Worm (Caenorhabditis elegans) whole organism, midembryonic: Measurements from ENCODE around the gene tomm-7.

Source experiments
- T22C8.4 ChIP-seq: fragments of 200-800 bp; sonication (Bioruptor generic); IDR thresholded peaks from 2 replicates; pipeline ENCODE4 v1.3.6; 2022; ENCODE audit warnings: missing genetic modification characterization, missing compliant biosample characterization
- flt-1 ChIP-seq: fragments of 200-800 bp; sonication (Bioruptor generic); IDR thresholded peaks from 2 replicates; pipeline ENCODE4 v1.3.6; 2022; ENCODE audit warnings: missing genetic modification characterization, missing compliant biosample characterization
- klf-2 ChIP-seq: fragments of 200-800 bp; sonication (Bioruptor generic); conservative IDR thresholded peaks from 2 replicates; pipeline ENCODE4 v1.3.6; 2022; ENCODE audit warnings: missing genetic modification reagents, missing genetic modification characterization, missing compliant biosample characterization
- med-1 ChIP-seq: sonication (generic microtip); optimal IDR thresholded peaks from 2 replicates; lab custom pipeline; 2017; ENCODE audit warnings: missing genetic modification characterization, mild to moderate bottlenecking, missing compliant biosample characterization, antibody characterized with exemption, missing genetic modification reagents; ENCODE audit not compliant: insufficient read depth
- ref-1 ChIP-seq: fragments of 200-800 bp; sonication (Bioruptor generic); conservative IDR thresholded peaks from 2 replicates; pipeline ENCODE4 v1.3.6; 2022; ENCODE audit warnings: missing genetic modification reagents, missing genetic modification characterization, missing compliant biosample characterization
- tab-1 ChIP-seq: fragments of 200-800 bp; sonication (Bioruptor generic); IDR thresholded peaks from 2 replicates; pipeline ENCODE4 v1.3.6; 2022; ENCODE audit warnings: missing genetic modification characterization, missing compliant biosample characterization
- ztf-23 ChIP-seq: fragments of 200-800 bp; sonication (Bioruptor generic); IDR thresholded peaks from 2 replicates; pipeline ENCODE4 v1.3.6; 2022; ENCODE audit warnings: missing genetic modification reagents, missing genetic modification characterization, missing compliant biosample characterization
- ztf-29 ChIP-seq: fragments of 200-800 bp; sonication (Bioruptor generic); IDR thresholded peaks from 2 replicates; pipeline ENCODE4 v1.3.6; 2022; ENCODE audit warnings: missing genetic modification reagents, missing genetic modification characterization, missing compliant biosample characterization

- TF ChIP-seq klf-2 (GFP tag; lab: Robert Waterston, UW) (no peak), ztf-29 (GFP tag; lab: Robert Waterston, UW) (no peak), ref-1 (GFP tag; lab: Robert Waterston, UW) (no peak), T22C8.4 (GFP tag; lab: Robert Waterston, UW) (no peak), flt-1 (GFP tag; lab: Robert Waterston, UW) (no peak), ztf-23 (no peak), tab-1 (GFP tag; lab: Robert Waterston, UW) (no peak), med-1 (GFP tag; lab: Kevin White, UChicago) (no peak)
These were observed 37.5 kb downstream of the tomm-7 start, which contains the start of gene ZK688.10 for ce11 chrIII:7896925-7897324.
